Worm (Caenorhabditis elegans) whole organism, L1 larva: ENCODE measurements around the gene msp-78.
A peak's percentile ranks its signal among the peaks of the same experiment; 100 is the strongest.

ENCODE experiments used
- C34B4.2 ChIP-seq: sonication (generic microtip); optimal IDR thresholded peaks from 2 replicates; lab custom pipeline; 2017; ENCODE audit warnings: mild to moderate bottlenecking, missing genetic modification characterization, missing compliant biosample characterization
- F16B12.6 ChIP-seq: fragments of 150-350 bp; optimal IDR thresholded peaks from 2 replicates; lab custom pipeline; 2014; ENCODE audit warnings: missing biosample characterization, missing genetic modification characterization
- Y116A8C.19 ChIP-seq: sonication (generic microtip); optimal IDR thresholded peaks from 2 replicates; lab custom pipeline; 2016; ENCODE audit warnings: missing compliant biosample characterization, missing genetic modification characterization, borderline replicate concordance
- aha-1 ChIP-seq: fragments of 150-350 bp; optimal IDR thresholded peaks from 2 replicates; lab custom pipeline; 2014; ENCODE audit warnings: missing biosample characterization, missing genetic modification characterization
- blmp-1 ChIP-seq: fragments of 150-350 bp; optimal IDR thresholded peaks from 2 replicates; lab custom pipeline; 2014; ENCODE audit warnings: missing biosample characterization, missing genetic modification characterization
- ceh-63 ChIP-seq: fragments of 200-800 bp; sonication (Bioruptor generic); optimal IDR thresholded peaks from 2 replicates; lab custom pipeline; 2018; ENCODE audit warnings: mild to moderate bottlenecking, missing genetic modification characterization, missing compliant biosample characterization
- ceh-88 ChIP-seq: fragments of 200-800 bp; sonication (Bioruptor generic); IDR thresholded peaks from 2 replicates; pipeline ENCODE4 v1.3.6; 2022; ENCODE audit warnings: missing genetic modification characterization, missing compliant biosample characterization
- dsc-1 ChIP-seq: sonication (generic microtip); optimal IDR thresholded peaks from 2 replicates; lab custom pipeline; 2016; ENCODE audit warnings: mild to moderate bottlenecking, missing genetic modification characterization, missing compliant biosample characterization
- egl-13 ChIP-seq: sonication (generic microtip); optimal IDR thresholded peaks from 2 replicates; lab custom pipeline; 2016; ENCODE audit warnings: missing genotype, missing genetic modification reagents, missing genetic modification characterization, missing compliant biosample characterization
- egl-27 ChIP-seq, 2 experiments: fragments of 150-350 bp in 1 of 2; sonication (generic microtip); optimal IDR thresholded peaks; 3 replicates each; lab custom pipeline; 2017 to 2018; ENCODE audit warnings: missing biosample characterization in 2 of 2, missing genetic modification characterization in 2 of 2, missing genetic modification reagents in 2 of 2
- elt-2 ChIP-seq: sonication (generic microtip); optimal IDR thresholded peaks from 2 replicates; lab custom pipeline; 2016; ENCODE audit warnings: missing genetic modification characterization, mild to moderate bottlenecking, inconsistent platforms, missing compliant biosample characterization, missing genetic modification reagents
- elt-3 ChIP-seq, 6 experiments: fragments of 150-350 bp in 1 of 6; sonication (generic microtip); optimal IDR thresholded peaks; 2 replicates each; lab custom pipeline; 2017 to 2018; ENCODE audit warnings: missing biosample characterization in 6 of 6, missing genetic modification characterization in 6 of 6, inconsistent platforms in 1 of 6
- fkh-10 ChIP-seq: sonication (generic microtip); optimal IDR thresholded peaks from 2 replicates; lab custom pipeline; 2017; ENCODE audit warnings: missing biosample characterization, missing genetic modification reagents, missing genetic modification characterization
- fos-1 ChIP-seq: fragments of 150-350 bp; optimal IDR thresholded peaks from 2 replicates; lab custom pipeline; 2014; ENCODE audit warnings: missing biosample characterization, missing genetic modification characterization
- grh-1 ChIP-seq: fragments of 200-800 bp; sonication (Bioruptor generic); IDR thresholded peaks from 2 replicates; pipeline ENCODE4 v1.3.6; 2022; ENCODE audit warnings: missing genetic modification reagents, missing genetic modification characterization, missing compliant biosample characterization
- hlh-17 ChIP-seq: fragments of 200-800 bp; sonication (Bioruptor generic); optimal IDR thresholded peaks from 2 replicates; lab custom pipeline; 2018; ENCODE audit warnings: missing genetic modification characterization, mild to moderate bottlenecking, missing compliant biosample characterization, moderate library complexity, borderline replicate concordance
- hpl-2 ChIP-seq: fragments of 150-350 bp; optimal IDR thresholded peaks from 2 replicates; lab custom pipeline; 2014; ENCODE audit warnings: missing biosample characterization, missing genetic modification reagents, missing genetic modification characterization
- irx-1 ChIP-seq: sonication (generic microtip); optimal IDR thresholded peaks from 2 replicates; lab custom pipeline; 2016; ENCODE audit warnings: missing genetic modification characterization, missing compliant biosample characterization
- isw-1 ChIP-seq: fragments of 200-800 bp; sonication (Bioruptor generic); IDR thresholded peaks from 2 replicates; pipeline ENCODE4 v1.3.6; 2022; ENCODE audit warnings: missing genetic modification characterization, missing compliant biosample characterization
- lin-13 ChIP-seq: fragments of 150-350 bp; optimal IDR thresholded peaks from 2 replicates; lab custom pipeline; 2014; ENCODE audit warnings: missing biosample characterization, missing genetic modification reagents, missing genetic modification characterization
- lin-15B ChIP-seq: fragments of 150-350 bp; sonication (generic microtip); optimal IDR thresholded peaks from 3 replicates; lab custom pipeline; 2014; ENCODE audit warnings: missing biosample characterization, missing genetic modification characterization
- lin-39 ChIP-seq: fragments of 150-350 bp; optimal IDR thresholded peaks from 2 replicates; lab custom pipeline; 2014; ENCODE audit warnings: missing biosample characterization, missing genetic modification reagents, missing genetic modification characterization
- mab-9 ChIP-seq: fragments of 200-800 bp; sonication (Bioruptor generic); IDR thresholded peaks from 2 replicates; pipeline ENCODE4 v1.3.6; 2022; ENCODE audit warnings: missing genetic modification reagents, missing genetic modification characterization, missing compliant biosample characterization
- mdl-1 ChIP-seq, 2 experiments: fragments of 150-350 bp; optimal IDR thresholded peaks; 2 replicates each; lab custom pipeline; 2014 to 2017; ENCODE audit warnings: missing biosample characterization in 2 of 2, missing genetic modification characterization in 2 of 2, inconsistent platforms in 1 of 2
- mef-2 ChIP-seq: fragments of 150-350 bp; optimal IDR thresholded peaks from 2 replicates; lab custom pipeline; 2014; ENCODE audit warnings: missing biosample characterization, missing genetic modification characterization
- nhr-11 ChIP-seq: fragments of 150-350 bp; optimal IDR thresholded peaks from 2 replicates; lab custom pipeline; 2014; ENCODE audit warnings: missing biosample characterization, missing genetic modification characterization
- nhr-19 ChIP-seq: fragments of 200-800 bp; sonication (Bioruptor generic); conservative IDR thresholded peaks from 2 replicates; pipeline ENCODE4 v1.3.6; 2022; ENCODE audit warnings: missing genetic modification characterization, missing compliant biosample characterization
- nhr-237 ChIP-seq: fragments of 150-350 bp; optimal IDR thresholded peaks from 2 replicates; lab custom pipeline; 2014; ENCODE audit warnings: missing biosample characterization, missing genetic modification characterization
- nhr-47 ChIP-seq: sonication (generic microtip); optimal IDR thresholded peaks from 2 replicates; lab custom pipeline; 2016; ENCODE audit warnings: mild to moderate bottlenecking, missing genetic modification characterization, moderate library complexity, missing compliant biosample characterization
- nhr-76 ChIP-seq: sonication (generic microtip); optimal IDR thresholded peaks from 2 replicates; lab custom pipeline; 2017; ENCODE audit warnings: missing biosample characterization, missing genetic modification characterization
- nhr-77 ChIP-seq: fragments of 150-350 bp; optimal IDR thresholded peaks from 2 replicates; lab custom pipeline; 2014; ENCODE audit warnings: missing biosample characterization, missing genetic modification characterization
- nhr-85 ChIP-seq: sonication (generic microtip); peaks from one replicate; lab custom pipeline; 2016; ENCODE audit warnings: missing genetic modification characterization, inconsistent platforms, missing compliant biosample characterization
- nhr-90 ChIP-seq: sonication (generic microtip); optimal IDR thresholded peaks from 2 replicates; lab custom pipeline; 2016; ENCODE audit warnings: mild to moderate bottlenecking, missing genetic modification characterization, missing compliant biosample characterization; ENCODE audit not compliant: poor library complexity
- pax-3 ChIP-seq: fragments of 200-800 bp; sonication (Bioruptor generic); optimal IDR thresholded peaks from 2 replicates; lab custom pipeline; 2018; ENCODE audit warnings: mild to moderate bottlenecking, missing genetic modification characterization, moderate library complexity, missing compliant biosample characterization
- pqm-1 ChIP-seq: sonication (generic microtip); optimal IDR thresholded peaks from 3 replicates; lab custom pipeline; 2017; ENCODE audit warnings: missing biosample characterization, missing genetic modification characterization
- skn-1 ChIP-seq: fragments of 150-350 bp; optimal IDR thresholded peaks from 2 replicates; lab custom pipeline; 2014; ENCODE audit warnings: missing biosample characterization, missing genetic modification characterization
- sup-37 ChIP-seq: fragments of 200-800 bp; sonication (Bioruptor generic); optimal IDR thresholded peaks from 2 replicates; lab custom pipeline; 2018; ENCODE audit warnings: mild to moderate bottlenecking, missing genetic modification characterization, missing compliant biosample characterization
- swsn-7 ChIP-seq: sonication (generic microtip); optimal IDR thresholded peaks from 2 replicates; lab custom pipeline; 2016; ENCODE audit warnings: missing genetic modification characterization, missing compliant biosample characterization
- tbx-2 ChIP-seq: sonication (generic microtip); optimal IDR thresholded peaks from 2 replicates; lab custom pipeline; 2016; ENCODE audit warnings: missing genetic modification characterization, missing compliant biosample characterization
- tlp-1 ChIP-seq: fragments of 150-350 bp; optimal IDR thresholded peaks from 2 replicates; lab custom pipeline; 2014; ENCODE audit warnings: missing biosample characterization, missing genetic modification characterization
- unc-130 ChIP-seq: fragments of 150-350 bp; optimal IDR thresholded peaks from 2 replicates; lab custom pipeline; 2017; ENCODE audit warnings: missing biosample characterization, missing genetic modification characterization, inconsistent platforms
- unc-30 ChIP-seq: sonication (generic microtip); optimal IDR thresholded peaks from 2 replicates; lab custom pipeline; 2017; ENCODE audit warnings: missing biosample characterization, missing genetic modification characterization
- unc-62 ChIP-seq: fragments of 150-350 bp; optimal IDR thresholded peaks from 2 replicates; lab custom pipeline; 2014; ENCODE audit warnings: missing biosample characterization, missing genetic modification reagents, missing genetic modification characterization
- unc-98 ChIP-seq: fragments of 200-800 bp; sonication (Bioruptor generic); IDR thresholded peaks from 2 replicates; pipeline ENCODE4 v1.3.6; 2022; ENCODE audit warnings: missing genetic modification characterization, missing compliant biosample characterization
- zag-1 ChIP-seq: fragments of 150-350 bp; optimal IDR thresholded peaks from 2 replicates; lab custom pipeline; 2014; ENCODE audit warnings: missing biosample characterization, missing genetic modification characterization
- ztf-4 ChIP-seq: fragments of 150-350 bp; optimal IDR thresholded peaks from 2 replicates; lab custom pipeline; 2014; ENCODE audit warnings: missing biosample characterization, missing genetic modification characterization

Gene msp-78

DNA sequence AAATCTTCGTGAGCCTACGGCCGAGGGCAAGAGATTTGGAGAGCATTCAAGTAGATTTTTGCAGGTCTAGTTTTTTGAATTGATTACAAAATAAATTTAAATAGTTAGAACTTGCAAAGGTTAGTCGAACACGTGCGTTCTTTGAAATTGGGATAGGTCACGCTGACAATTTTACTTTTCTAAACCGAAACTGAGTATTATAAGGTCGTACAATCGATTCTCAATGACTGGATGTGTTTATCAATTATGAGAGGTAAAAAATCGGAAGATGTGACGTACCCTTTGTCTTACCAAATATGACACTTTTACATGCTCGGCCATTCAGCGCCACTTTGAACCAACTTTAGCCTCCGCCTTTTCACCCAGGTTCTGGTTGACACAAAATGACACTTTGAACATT, 23.1 kb upstream of the msp-78 start, which contains the start of gene C28D4.5 (continued):
- TF ChIP-seq hpl-2 (GFP tag; lab: Kevin White, UChicago): no peak
- TF ChIP-seq F16B12.6: no peak
- TF ChIP-seq nhr-47: no peak

- TF ChIP-seq nhr-237 (tag; lab: Kevin White, UChicago) (no peak), C34B4.2 (tag; lab: Kevin White, UChicago) (no peak)
Measured at ce11 chrIV:9748342-9748741, 21.5 kb upstream of the msp-78 start, which contains the start of gene C28D4.8. C28D4.8 (minus strand) TSS chrIV:9748442.

DNA sequence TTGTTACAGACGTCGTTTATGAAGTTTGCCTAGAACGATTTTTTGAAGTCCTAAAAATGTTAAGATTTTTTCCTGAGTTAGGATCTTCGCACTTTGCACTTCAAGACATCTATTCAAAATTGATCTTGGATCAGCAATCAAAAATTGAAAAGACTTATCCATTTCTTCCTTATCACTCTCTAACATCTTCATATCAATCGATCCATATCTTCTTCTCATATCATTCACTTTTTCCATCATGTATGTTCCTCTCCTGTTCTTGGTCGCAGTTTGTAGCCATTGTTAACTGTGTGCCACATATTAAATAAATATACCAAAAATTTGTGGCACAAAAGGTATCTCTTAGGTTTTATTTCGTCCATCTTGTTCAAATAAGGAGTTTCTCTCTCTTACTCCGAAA, 14.1 kb upstream of the msp-78 start:
- TF ChIP-seq elt-3 (tag; optimal IDR thresholded peaks at IDR 0.05; lab: Kevin White, UChicago) (peak in 4 of 6 experiments; percentile 37 to 50 (median 44)), mef-2 (tag; lab: Kevin White, UChicago) (no peak), blmp-1 (tag; lab: Kevin White, UChicago) (peak; percentile 58)

DNA sequence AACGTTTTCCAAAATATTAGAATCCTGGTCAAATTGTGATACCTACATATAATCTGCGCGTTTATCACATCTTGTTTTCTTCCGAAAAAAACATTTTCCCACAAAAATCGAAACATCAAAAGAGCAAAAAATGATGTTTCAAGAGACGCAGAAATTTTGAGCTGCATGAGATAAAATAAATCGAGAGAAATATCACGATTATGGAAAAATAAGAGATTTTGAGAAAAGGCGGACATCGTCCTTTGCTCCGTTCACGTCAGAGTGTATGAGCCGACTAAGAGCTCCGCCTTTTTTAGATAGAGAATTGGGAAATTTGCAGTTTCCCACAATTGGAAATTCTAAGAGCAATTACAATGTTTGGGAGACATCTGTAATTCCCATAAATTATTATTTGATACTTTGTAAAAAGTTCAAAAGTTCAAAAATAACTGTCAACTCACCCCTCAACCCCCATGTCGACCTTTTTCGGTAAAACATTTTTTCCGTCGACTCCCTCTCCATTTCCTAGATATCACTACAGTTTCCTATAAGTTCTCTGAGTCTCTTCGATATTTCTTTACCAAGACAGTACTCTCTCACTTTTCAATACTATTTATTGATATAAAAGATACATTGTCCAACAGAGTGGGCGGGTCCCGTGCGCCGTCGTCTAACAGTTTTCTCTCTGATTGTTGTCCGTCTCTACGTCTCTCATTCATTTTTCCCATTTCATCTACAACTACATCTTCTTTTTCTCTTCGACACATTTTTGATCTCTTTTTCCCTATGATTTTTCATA, 13.0 kb upstream of the msp-78 start:
- TF ChIP-seq fkh-10 (no peak), unc-130 (no peak), egl-27 (tag; optimal IDR thresholded peaks at IDR 0.05; lab: Kevin White, UChicago) (no peak), nhr-237 (tag; lab: Kevin White, UChicago) (no peak), unc-30 (tag; lab: Kevin White, UChicago) (no peak), pqm-1 (tag; lab: Kevin White, UChicago) (no peak), sup-37 (GFP tag; lab: Kevin White, UChicago) (no peak), F16B12.6 (no peak), elt-3 (tag; optimal IDR thresholded peaks at IDR 0.05; lab: Kevin White, UChicago) (peak in 2 of 6 experiments; percentile 78 to 85), lin-15B (tag; lab: Kevin White, UChicago) (no peak), hlh-17 (GFP tag; lab: Kevin White, UChicago) (no peak), Y116A8C.19 (tag; lab: Kevin White, UChicago) (no peak), ceh-88 (no peak), isw-1 (GFP tag; lab: Robert Waterston, UW) (no peak), swsn-7 (tag; lab: Kevin White, UChicago) (peak; percentile 22), pax-3 (tag; lab: Kevin White, UChicago) (no peak), unc-62 (GFP tag; lab: Kevin White, UChicago) (no peak), grh-1 (GFP tag; lab: Robert Waterston, UW) (no peak), nhr-85 (peak; percentile 90), zag-1 (no peak), unc-98 (GFP tag; lab: Robert Waterston, UW) (no peak), ceh-63 (GFP tag; lab: Kevin White, UChicago) (no peak), irx-1 (tag; lab: Kevin White, UChicago) (peak; percentile 0), tlp-1 (tag; lab: Kevin White, UChicago) (no peak), mdl-1 (tag; optimal IDR thresholded peaks at IDR 0.05; lab: Kevin White, UChicago) (peak in 1 of 2 experiments; percentile 19), nhr-90 (peak; percentile 60), elt-2 (peak; percentile 58), dsc-1 (tag; lab: Kevin White, UChicago) (peak; percentile 57), tbx-2 (tag; lab: Kevin White, UChicago) (peak; percentile 58), nhr-76 (tag; lab: Kevin White, UChicago) (no peak), egl-13 (tag; lab: Kevin White, UChicago) (no peak), lin-13 (GFP tag; lab: Kevin White, UChicago) (no peak), skn-1 (tag; lab: Kevin White, UChicago) (no peak), lin-39 (tag; lab: Kevin White, UChicago) (no peak), nhr-11 (tag; lab: Kevin White, UChicago) (no peak), ztf-4 (tag; lab: Kevin White, UChicago) (peak; percentile 41), nhr-77 (tag; lab: Kevin White, UChicago) (peak; percentile 6), mab-9 (no peak), nhr-19 (GFP tag; lab: Robert Waterston, UW) (peak; percentile 28), fos-1 (tag; lab: Kevin White, UChicago) (no peak), aha-1 (no peak), blmp-1 (tag; lab: Kevin White, UChicago) (peak; percentile 80)
